Worm (Caenorhabditis elegans) whole organism, L1 larva: ENCODE results near the gene nas-6.

Experiments used
- C16A3.4 ChIP-seq: fragments of 150-350 bp; optimal IDR thresholded peaks from 2 replicates; lab custom pipeline; 2014; ENCODE audit warnings: missing biosample characterization, missing genetic modification characterization
- aha-1 ChIP-seq: fragments of 150-350 bp; optimal IDR thresholded peaks from 2 replicates; lab custom pipeline; 2014; ENCODE audit warnings: missing biosample characterization, missing genetic modification characterization
- alr-1 ChIP-seq: fragments of 200-800 bp; sonication (Bioruptor generic); optimal IDR thresholded peaks from 2 replicates; lab custom pipeline; 2018; ENCODE audit warnings: borderline replicate concordance, mild to moderate bottlenecking, missing genetic modification characterization, missing compliant biosample characterization
- aly-2 ChIP-seq: fragments of 150-350 bp; optimal IDR thresholded peaks from 2 replicates; lab custom pipeline; 2014; ENCODE audit warnings: missing biosample characterization, missing genetic modification characterization
- ama-1 ChIP-seq: fragments of 150-350 bp; optimal IDR thresholded peaks from 2 replicates; lab custom pipeline; 2014
- ceh-63 ChIP-seq: fragments of 200-800 bp; sonication (Bioruptor generic); optimal IDR thresholded peaks from 2 replicates; lab custom pipeline; 2018; ENCODE audit warnings: mild to moderate bottlenecking, missing genetic modification characterization, missing compliant biosample characterization
- ceh-82 ChIP-seq, 3 experiments: fragments of 150-350 bp in 1 of 3; sonication (generic microtip) in 2 of 3; optimal IDR thresholded peaks; 2 replicates each; lab custom pipeline; 2014 to 2017; ENCODE audit warnings: missing biosample characterization in 3 of 3, missing genetic modification characterization in 3 of 3
- ceh-88 ChIP-seq: fragments of 200-800 bp; sonication (Bioruptor generic); IDR thresholded peaks from 2 replicates; pipeline ENCODE4 v1.3.6; 2022; ENCODE audit warnings: missing genetic modification characterization, missing compliant biosample characterization
- ces-1 ChIP-seq: fragments of 150-350 bp; optimal IDR thresholded peaks from 2 replicates; lab custom pipeline; 2014; ENCODE audit warnings: missing biosample characterization, missing genetic modification reagents, missing genetic modification characterization
- dsc-1 ChIP-seq: sonication (generic microtip); optimal IDR thresholded peaks from 2 replicates; lab custom pipeline; 2016; ENCODE audit warnings: mild to moderate bottlenecking, missing genetic modification characterization, missing compliant biosample characterization
- efl-1 ChIP-seq, 4 experiments: fragments of 150-350 bp; optimal IDR thresholded peaks in 3 of 4; peaks in 1 of 4; 1 replicate in 1 of 4; 2 replicates in 3 of 4; lab custom pipeline; 2014; ENCODE audit warnings: missing biosample characterization in 2 of 4, missing genetic modification characterization in 2 of 4, missing genetic modification reagents in 2 of 4
- efl-3 ChIP-seq: fragments of 200-800 bp; sonication (Bioruptor generic); optimal IDR thresholded peaks from 2 replicates; lab custom pipeline; 2018; ENCODE audit warnings: mild to moderate bottlenecking, missing genetic modification characterization, missing compliant biosample characterization
- elt-2 ChIP-seq: sonication (generic microtip); optimal IDR thresholded peaks from 2 replicates; lab custom pipeline; 2016; ENCODE audit warnings: missing genetic modification characterization, mild to moderate bottlenecking, inconsistent platforms, missing compliant biosample characterization, missing genetic modification reagents
- elt-3 ChIP-seq, 6 experiments: fragments of 150-350 bp in 1 of 6; sonication (generic microtip); optimal IDR thresholded peaks; 2 replicates each; lab custom pipeline; 2017 to 2018; ENCODE audit warnings: missing biosample characterization in 6 of 6, missing genetic modification characterization in 6 of 6, inconsistent platforms in 1 of 6
- ets-5 ChIP-seq: fragments of 200-800 bp; sonication (Bioruptor generic); IDR thresholded peaks from 2 replicates; pipeline ENCODE4 v1.3.6; 2022; ENCODE audit warnings: missing genetic modification characterization, missing compliant biosample characterization
- fkh-10 ChIP-seq: sonication (generic microtip); optimal IDR thresholded peaks from 2 replicates; lab custom pipeline; 2017; ENCODE audit warnings: missing biosample characterization, missing genetic modification reagents, missing genetic modification characterization
- grh-1 ChIP-seq: fragments of 200-800 bp; sonication (Bioruptor generic); IDR thresholded peaks from 2 replicates; pipeline ENCODE4 v1.3.6; 2022; ENCODE audit warnings: missing genetic modification reagents, missing genetic modification characterization, missing compliant biosample characterization
- irx-1 ChIP-seq: sonication (generic microtip); optimal IDR thresholded peaks from 2 replicates; lab custom pipeline; 2016; ENCODE audit warnings: missing genetic modification characterization, missing compliant biosample characterization
- isw-1 ChIP-seq: fragments of 200-800 bp; sonication (Bioruptor generic); IDR thresholded peaks from 2 replicates; pipeline ENCODE4 v1.3.6; 2022; ENCODE audit warnings: missing genetic modification characterization, missing compliant biosample characterization
- lin-13 ChIP-seq: fragments of 150-350 bp; optimal IDR thresholded peaks from 2 replicates; lab custom pipeline; 2014; ENCODE audit warnings: missing biosample characterization, missing genetic modification reagents, missing genetic modification characterization
- lin-14 ChIP-seq: fragments of 200-800 bp; sonication (Bioruptor generic); optimal IDR thresholded peaks from 2 replicates; lab custom pipeline; 2018; ENCODE audit warnings: mild to moderate bottlenecking, missing genetic modification characterization, moderate library complexity, missing compliant biosample characterization
- lin-35 ChIP-seq, 2 experiments: fragments of 150-350 bp; optimal IDR thresholded peaks; 2 replicates each; lab custom pipeline; 2014; ENCODE audit warnings: missing biosample characterization in 2 of 2, missing genetic modification characterization in 2 of 2, missing genetic modification reagents in 2 of 2
- lin-39 ChIP-seq: fragments of 150-350 bp; optimal IDR thresholded peaks from 2 replicates; lab custom pipeline; 2014; ENCODE audit warnings: missing biosample characterization, missing genetic modification reagents, missing genetic modification characterization
- lir-3 ChIP-seq: sonication (generic microtip); optimal IDR thresholded peaks from 2 replicates; lab custom pipeline; 2016; ENCODE audit warnings: mild to moderate bottlenecking, missing genetic modification characterization, moderate library complexity, missing compliant biosample characterization; ENCODE audit not compliant: poor library complexity
- mdl-1 ChIP-seq, 2 experiments: fragments of 150-350 bp; optimal IDR thresholded peaks; 2 replicates each; lab custom pipeline; 2014 to 2017; ENCODE audit warnings: missing biosample characterization in 2 of 2, missing genetic modification characterization in 2 of 2, inconsistent platforms in 1 of 2
- mef-2 ChIP-seq: fragments of 150-350 bp; optimal IDR thresholded peaks from 2 replicates; lab custom pipeline; 2014; ENCODE audit warnings: missing biosample characterization, missing genetic modification characterization
- nhr-11 ChIP-seq: fragments of 150-350 bp; optimal IDR thresholded peaks from 2 replicates; lab custom pipeline; 2014; ENCODE audit warnings: missing biosample characterization, missing genetic modification characterization
- nhr-12 ChIP-seq: sonication (generic microtip); optimal IDR thresholded peaks from 2 replicates; lab custom pipeline; 2017; ENCODE audit warnings: missing biosample characterization, missing genetic modification characterization
- nhr-20 ChIP-seq: sonication (generic microtip); optimal IDR thresholded peaks from 2 replicates; lab custom pipeline; 2016; ENCODE audit warnings: mild to moderate bottlenecking, missing genetic modification characterization, missing compliant biosample characterization
- nhr-237 ChIP-seq: fragments of 150-350 bp; optimal IDR thresholded peaks from 2 replicates; lab custom pipeline; 2014; ENCODE audit warnings: missing biosample characterization, missing genetic modification characterization
- nhr-28 ChIP-seq: fragments of 150-350 bp; optimal IDR thresholded peaks from 2 replicates; lab custom pipeline; 2014; ENCODE audit warnings: missing biosample characterization, missing genetic modification characterization
- nhr-47 ChIP-seq: sonication (generic microtip); optimal IDR thresholded peaks from 2 replicates; lab custom pipeline; 2016; ENCODE audit warnings: mild to moderate bottlenecking, missing genetic modification characterization, moderate library complexity, missing compliant biosample characterization
- nhr-76 ChIP-seq: sonication (generic microtip); optimal IDR thresholded peaks from 2 replicates; lab custom pipeline; 2017; ENCODE audit warnings: missing biosample characterization, missing genetic modification characterization
- nhr-77 ChIP-seq: fragments of 150-350 bp; optimal IDR thresholded peaks from 2 replicates; lab custom pipeline; 2014; ENCODE audit warnings: missing biosample characterization, missing genetic modification characterization
- nhr-85 ChIP-seq: sonication (generic microtip); peaks from one replicate; lab custom pipeline; 2016; ENCODE audit warnings: missing genetic modification characterization, inconsistent platforms, missing compliant biosample characterization
- pax-3 ChIP-seq: fragments of 200-800 bp; sonication (Bioruptor generic); optimal IDR thresholded peaks from 2 replicates; lab custom pipeline; 2018; ENCODE audit warnings: mild to moderate bottlenecking, missing genetic modification characterization, moderate library complexity, missing compliant biosample characterization
- skn-1 ChIP-seq: fragments of 150-350 bp; optimal IDR thresholded peaks from 2 replicates; lab custom pipeline; 2014; ENCODE audit warnings: missing biosample characterization, missing genetic modification characterization
- snu-23 ChIP-seq: sonication (generic microtip); optimal IDR thresholded peaks from 2 replicates; lab custom pipeline; 2016; ENCODE audit warnings: missing genetic modification characterization, missing compliant biosample characterization
- sptf-1 ChIP-seq: fragments of 150-350 bp; optimal IDR thresholded peaks from 2 replicates; lab custom pipeline; 2014; ENCODE audit warnings: missing biosample characterization, missing genetic modification characterization
- swsn-7 ChIP-seq: sonication (generic microtip); optimal IDR thresholded peaks from 2 replicates; lab custom pipeline; 2016; ENCODE audit warnings: missing genetic modification characterization, missing compliant biosample characterization
- tbx-2 ChIP-seq: sonication (generic microtip); optimal IDR thresholded peaks from 2 replicates; lab custom pipeline; 2016; ENCODE audit warnings: missing genetic modification characterization, missing compliant biosample characterization
- unc-130 ChIP-seq: fragments of 150-350 bp; optimal IDR thresholded peaks from 2 replicates; lab custom pipeline; 2017; ENCODE audit warnings: missing biosample characterization, missing genetic modification characterization, inconsistent platforms
- unc-30 ChIP-seq: sonication (generic microtip); optimal IDR thresholded peaks from 2 replicates; lab custom pipeline; 2017; ENCODE audit warnings: missing biosample characterization, missing genetic modification characterization
- unc-62 ChIP-seq: fragments of 150-350 bp; optimal IDR thresholded peaks from 2 replicates; lab custom pipeline; 2014; ENCODE audit warnings: missing biosample characterization, missing genetic modification reagents, missing genetic modification characterization
- unc-86 ChIP-seq: sonication (generic microtip); optimal IDR thresholded peaks from 2 replicates; lab custom pipeline; 2016; ENCODE audit warnings: missing genetic modification characterization, missing compliant biosample characterization
- zip-4 ChIP-seq: fragments of 200-800 bp; sonication (Bioruptor generic); optimal IDR thresholded peaks from 2 replicates; lab custom pipeline; 2018; ENCODE audit warnings: mild to moderate bottlenecking, missing genetic modification characterization, moderate library complexity, missing compliant biosample characterization

The nas-6 gene

DNA sequence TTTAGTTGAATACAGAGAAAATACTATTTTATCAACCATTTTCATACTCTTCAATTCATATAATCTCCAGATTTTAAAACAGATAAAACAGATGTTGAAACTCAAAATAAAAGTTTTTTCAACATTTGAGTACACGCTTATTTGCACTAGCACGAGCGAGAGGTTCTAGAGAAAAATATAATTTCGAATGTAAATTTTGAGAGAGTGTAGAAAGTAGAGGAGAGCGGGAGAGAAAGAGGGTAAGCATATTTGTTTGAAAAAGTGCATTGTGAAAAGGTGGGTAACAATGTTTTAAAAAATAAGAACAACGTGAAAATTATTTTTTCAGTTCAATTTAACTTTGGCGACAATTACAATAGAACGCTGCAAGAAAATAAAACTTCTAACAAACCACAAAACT is 22.8 kb downstream of the nas-6 start:
- TF ChIP-seq skn-1 (tag; lab: Kevin White, UChicago), result peak; percentile 14
- TF ChIP-seq lin-14 (GFP tag; lab: Kevin White, UChicago), result peak; percentile 42
- TF ChIP-seq efl-1 (optimal IDR thresholded peaks at IDR 0.05; lab: Kevin White, UChicago), result peak; percentile 6
- no peak for TF ChIP-seq efl-1 (GFP tag; optimal IDR thresholded peaks at IDR 0.05 in 1 of 2; lab: Kevin White, UChicago)
- no peak for TF ChIP-seq lir-3

DNA sequence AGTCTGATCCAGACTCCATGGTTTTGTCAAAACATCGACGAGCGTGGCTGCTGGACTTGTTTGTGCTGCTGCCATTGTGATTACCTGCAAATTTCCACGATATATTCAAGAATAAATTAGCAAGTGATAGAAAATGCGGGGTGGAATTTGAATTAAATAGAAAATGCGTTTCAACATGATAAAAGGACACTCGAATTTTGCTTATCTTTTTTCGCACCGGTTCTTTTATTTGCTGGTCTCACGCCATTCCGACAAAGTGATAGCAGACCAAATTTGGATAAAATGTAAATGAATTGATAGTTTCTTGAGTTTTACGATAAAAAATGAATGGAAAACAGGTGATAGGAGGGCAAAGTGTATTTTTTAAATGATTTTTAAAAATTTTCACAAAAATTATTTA is 23.3 kb downstream of the nas-6 start, which contains the start of gene elo-2:
Gene elo-2 (minus strand): TSS at position 84 of the 400 bp plus-strand sequence.
- TF ChIP-seq elt-2 (peak; percentile 92), lin-35 (GFP tag; optimal IDR thresholded peaks at IDR 0.05; lab: Kevin White, UChicago) (peak in 1 of 2 experiments; percentile 18), mef-2 (no peak), efl-1 (optimal IDR thresholded peaks at IDR 0.05; lab: Kevin White, UChicago) (no peak), efl-1 (GFP tag; optimal IDR thresholded peaks at IDR 0.05 in 1 of 2; lab: Kevin White, UChicago) (peak in 1 of 2 experiments; percentile 68), lin-39 (tag; lab: Kevin White, UChicago) (no peak)
- TF ChIP-seq, all 84 proteins: peak for 3

DNA sequence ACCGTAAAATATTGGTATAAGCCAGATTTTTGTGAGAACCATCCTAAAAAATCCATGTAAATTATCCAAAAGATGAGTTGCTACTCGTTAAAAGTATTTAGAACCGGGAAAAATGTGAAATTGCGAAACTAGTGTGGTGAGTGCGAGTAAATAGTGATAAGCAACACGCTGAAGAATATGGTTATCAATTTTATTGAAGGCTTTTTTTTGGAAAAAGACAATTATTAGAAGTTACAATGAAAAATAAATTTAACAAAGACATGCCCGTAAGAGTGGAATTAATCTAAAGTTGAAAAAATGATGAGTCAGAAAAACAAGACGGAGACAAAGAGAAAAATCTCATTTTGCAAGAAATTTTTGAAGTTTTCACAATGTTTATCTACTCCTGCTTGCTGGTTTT is 24.7 kb downstream of the nas-6 start, which contains the start of gene F11E6.6:
Gene F11E6.6 (minus strand): TSS at position 101 of the 400 bp plus-strand sequence.
- TF ChIP-seq lir-3 (no peak), isw-1 (no peak), nhr-12 (tag; lab: Kevin White, UChicago) (no peak), zip-4 (GFP tag; lab: Kevin White, UChicago) (no peak), fkh-10 (GFP tag; lab: Kevin White, UChicago) (no peak), elt-2 (no peak), ceh-63 (GFP tag; lab: Kevin White, UChicago) (no peak)
- TF ChIP-seq, all 84 proteins: peak for 0

DNA sequence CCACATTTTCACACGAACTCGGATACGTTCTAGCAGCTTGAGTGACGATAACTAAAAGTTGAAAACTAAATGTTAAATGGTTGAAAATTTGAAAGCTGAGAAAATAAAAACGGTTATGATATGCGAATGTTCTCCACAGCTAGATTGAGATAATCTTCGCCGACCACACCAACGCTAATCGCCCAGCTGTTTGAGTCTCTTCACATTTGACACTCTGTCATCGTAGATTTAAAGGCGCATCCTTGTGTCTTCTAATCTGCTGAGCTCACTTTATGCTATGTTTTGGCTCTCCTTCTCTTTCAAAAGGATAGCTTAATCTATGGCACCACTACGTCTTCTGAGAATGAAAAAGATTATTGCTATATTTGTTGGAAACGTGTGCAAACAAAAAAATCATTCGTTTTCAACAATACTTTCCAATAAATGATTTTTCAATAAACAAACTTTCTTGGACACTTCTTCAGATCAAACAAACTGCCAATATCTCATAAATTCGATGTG is 27.4 kb downstream of the nas-6 start, which contains the start of gene F11E6.10:
Gene F11E6.10 (minus strand): TSS at position 51 of the 501 bp plus-strand sequence.
- TF ChIP-seq snu-23 (no peak), lin-14 (GFP tag; lab: Kevin White, UChicago) (no peak), ces-1 (no peak), sptf-1 (tag; lab: Kevin White, UChicago) (no peak), alr-1 (tag; lab: Kevin White, UChicago) (no peak), dsc-1 (tag; lab: Kevin White, UChicago) (peak; percentile 79), ama-1 (lab: Kevin White, UChicago) (no peak), nhr-77 (no peak), nhr-12 (tag; lab: Kevin White, UChicago) (no peak), unc-130 (no peak), unc-62 (no peak), pax-3 (tag; lab: Kevin White, UChicago) (peak; percentile 64), efl-3 (no peak), nhr-47 (tag; lab: Kevin White, UChicago) (peak; percentile 9), grh-1 (no peak), nhr-28 (tag; lab: Kevin White, UChicago) (no peak)
- TF ChIP-seq, all 84 proteins: peak for 3

DNA sequence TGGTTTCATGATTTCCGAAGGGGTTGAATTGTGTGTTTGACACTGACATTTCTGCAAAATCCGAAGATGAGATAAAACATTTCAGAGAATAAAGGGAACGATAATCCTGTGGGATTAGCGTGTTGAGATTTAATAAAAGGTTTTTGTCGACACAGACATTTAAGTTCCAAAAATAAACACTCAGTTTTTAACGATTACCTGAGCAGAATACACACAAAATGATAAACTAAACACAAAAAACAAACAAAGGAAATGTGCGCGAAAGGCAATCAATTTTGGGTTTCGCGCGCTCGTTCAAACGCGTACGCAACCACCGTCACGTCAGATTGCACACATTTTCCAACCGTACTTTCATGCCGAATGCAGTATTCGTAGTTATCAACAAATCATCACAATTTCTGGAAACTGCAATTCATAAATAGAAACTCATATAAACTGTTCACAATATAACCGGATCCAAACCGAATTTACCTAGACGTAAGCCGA is 29.3 kb downstream of the nas-6 start, which contains the start of gene rif-1.1:
Gene rif-1.1 (minus strand): TSS at position 51 of the 486 bp plus-strand sequence.
- TF ChIP-seq aha-1 (tag; lab: Kevin White, UChicago), result no peak
- TF ChIP-seq efl-1 (optimal IDR thresholded peaks at IDR 0.05; lab: Kevin White, UChicago), result peak; percentile 93 to 94
- TF ChIP-seq efl-1 (GFP tag; optimal IDR thresholded peaks at IDR 0.05 in 1 of 2; lab: Kevin White, UChicago), result peak; percentile 93 to 99
- peak; percentile 48 for TF ChIP-seq swsn-7 (tag; lab: Kevin White, UChicago)
- TF ChIP-seq nhr-11, result no peak
- peak in 1 of 3 experiments; percentile 57 for TF ChIP-seq ceh-82 (tag; optimal IDR thresholded peaks at IDR 0.05; lab: Kevin White, UChicago)
- TF ChIP-seq C16A3.4, result peak; percentile 70
- TF ChIP-seq ceh-88 (GFP tag; lab: Robert Waterston, UW), result no peak
- no peak for TF ChIP-seq unc-86 (tag; lab: Kevin White, UChicago)
- no peak for TF ChIP-seq lin-13 (GFP tag; lab: Kevin White, UChicago)
- peak; percentile 5 for TF ChIP-seq nhr-85 (tag; lab: Kevin White, UChicago)
- no peak for TF ChIP-seq nhr-76 (tag; lab: Kevin White, UChicago)
- no peak for TF ChIP-seq elt-3 (tag; optimal IDR thresholded peaks at IDR 0.05; lab: Kevin White, UChicago)
- no peak for TF ChIP-seq aly-2 (tag; lab: Kevin White, UChicago)
- TF ChIP-seq tbx-2 (tag; lab: Kevin White, UChicago), result peak; percentile 36
- TF ChIP-seq mdl-1 (tag; optimal IDR thresholded peaks at IDR 0.05; lab: Kevin White, UChicago), result no peak
- no peak for TF ChIP-seq unc-30
- no peak for TF ChIP-seq irx-1 (tag; lab: Kevin White, UChicago)
- peak; percentile 44 for TF ChIP-seq nhr-20 (tag; lab: Kevin White, UChicago)
- no peak for TF ChIP-seq nhr-237 (tag; lab: Kevin White, UChicago)
- no peak for TF ChIP-seq ets-5 (GFP tag; lab: Robert Waterston, UW)
